Worm (Caenorhabditis elegans): ENCODE data around the gene jmjd-3.1.

DNA sequence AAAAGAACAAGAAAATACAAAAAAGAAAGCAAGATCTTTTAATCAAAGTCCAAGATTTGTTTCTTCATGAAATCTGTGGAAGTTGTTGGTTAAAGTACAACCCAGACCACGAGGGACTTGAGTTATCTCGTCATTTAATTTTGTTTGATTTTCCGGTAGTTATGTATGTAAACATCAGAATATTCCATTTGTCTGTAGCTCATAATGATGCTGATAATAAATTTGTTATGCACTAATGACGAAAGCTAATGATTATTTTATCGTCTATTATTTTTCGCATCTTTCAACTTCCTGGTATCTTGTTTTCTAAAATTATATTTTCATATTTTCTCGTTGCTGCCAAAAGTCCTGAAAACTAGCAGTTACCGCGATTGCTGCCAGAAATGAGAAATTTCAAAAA is 47.8 kb upstream of the jmjd-3.1 start:
- no peak for TF ChIP-seq ama-1 (optimal IDR thresholded peaks at IDR 0.05)
- TF ChIP-seq pes-1 (GFP tag; IDR thresholded peaks at IDR 0.05): no peak
- no peak for TF ChIP-seq B0310.2 (tag; optimal IDR thresholded peaks at IDR 0.05)
- TF ChIP-seq ets-7 (tag; optimal IDR thresholded peaks at IDR 0.05): no peak
- no peak for TF ChIP-seq flt-1 (GFP tag; IDR thresholded peaks at IDR 0.05)
- TF ChIP-seq F13C5.2 (tag; optimal IDR thresholded peaks at IDR 0.05): no peak

All from whole organism, early embryonic.